Worm (Caenorhabditis elegans) whole organism, L1 larva: Measurements from ENCODE around the gene btb-20.

Source experiments
- C04F5.9 ChIP-seq: sonication (generic microtip); optimal IDR thresholded peaks from 2 replicates; lab custom pipeline; 2016; ENCODE audit warnings: missing genetic modification characterization, missing compliant biosample characterization
- C16A3.4 ChIP-seq: fragments of 150-350 bp; optimal IDR thresholded peaks from 2 replicates; lab custom pipeline; 2014; ENCODE audit warnings: missing biosample characterization, missing genetic modification characterization
- F16B12.6 ChIP-seq: fragments of 150-350 bp; optimal IDR thresholded peaks from 2 replicates; lab custom pipeline; 2014; ENCODE audit warnings: missing biosample characterization, missing genetic modification characterization
- aha-1 ChIP-seq: fragments of 150-350 bp; optimal IDR thresholded peaks from 2 replicates; lab custom pipeline; 2014; ENCODE audit warnings: missing biosample characterization, missing genetic modification characterization
- aly-2 ChIP-seq: fragments of 150-350 bp; optimal IDR thresholded peaks from 2 replicates; lab custom pipeline; 2014; ENCODE audit warnings: missing biosample characterization, missing genetic modification characterization
- blmp-1 ChIP-seq: fragments of 150-350 bp; optimal IDR thresholded peaks from 2 replicates; lab custom pipeline; 2014; ENCODE audit warnings: missing biosample characterization, missing genetic modification characterization
- ceh-82 ChIP-seq, 3 experiments: fragments of 150-350 bp in 1 of 3; sonication (generic microtip) in 2 of 3; optimal IDR thresholded peaks; 2 replicates each; lab custom pipeline; 2014 to 2017; ENCODE audit warnings: missing biosample characterization in 3 of 3, missing genetic modification characterization in 3 of 3
- ceh-88 ChIP-seq: fragments of 200-800 bp; sonication (Bioruptor generic); IDR thresholded peaks from 2 replicates; pipeline ENCODE4 v1.3.6; 2022; ENCODE audit warnings: missing genetic modification characterization, missing compliant biosample characterization
- ceh-90 ChIP-seq: sonication (generic microtip); optimal IDR thresholded peaks from 2 replicates; lab custom pipeline; 2016; ENCODE audit warnings: missing genetic modification characterization, missing compliant biosample characterization
- dpl-1 ChIP-seq, 3 experiments: fragments of 150-350 bp in 2 of 3; sonication (generic microtip) in 1 of 3; optimal IDR thresholded peaks; 2 replicates each; lab custom pipeline; 2014 to 2017; ENCODE audit warnings: missing biosample characterization in 3 of 3, missing genetic modification characterization in 3 of 3, missing genetic modification reagents in 3 of 3
- egl-13 ChIP-seq: sonication (generic microtip); optimal IDR thresholded peaks from 2 replicates; lab custom pipeline; 2016; ENCODE audit warnings: missing genotype, missing genetic modification reagents, missing genetic modification characterization, missing compliant biosample characterization
- elt-2 ChIP-seq: sonication (generic microtip); optimal IDR thresholded peaks from 2 replicates; lab custom pipeline; 2016; ENCODE audit warnings: missing genetic modification characterization, mild to moderate bottlenecking, inconsistent platforms, missing compliant biosample characterization, missing genetic modification reagents
- elt-3 ChIP-seq, 6 experiments: fragments of 150-350 bp in 1 of 6; sonication (generic microtip); optimal IDR thresholded peaks; 2 replicates each; lab custom pipeline; 2017 to 2018; ENCODE audit warnings: missing biosample characterization in 6 of 6, missing genetic modification characterization in 6 of 6, inconsistent platforms in 1 of 6
- ets-5 ChIP-seq: fragments of 200-800 bp; sonication (Bioruptor generic); IDR thresholded peaks from 2 replicates; pipeline ENCODE4 v1.3.6; 2022; ENCODE audit warnings: missing genetic modification characterization, missing compliant biosample characterization
- fkh-4 ChIP-seq: sonication (generic microtip); optimal IDR thresholded peaks from 2 replicates; lab custom pipeline; 2016; ENCODE audit warnings: missing compliant biosample characterization, missing genetic modification characterization, borderline replicate concordance
- fkh-8 ChIP-seq: sonication (generic microtip); optimal IDR thresholded peaks from 2 replicates; lab custom pipeline; 2016; ENCODE audit warnings: mild to moderate bottlenecking, missing genetic modification characterization, missing compliant biosample characterization
- fos-1 ChIP-seq: fragments of 150-350 bp; optimal IDR thresholded peaks from 2 replicates; lab custom pipeline; 2014; ENCODE audit warnings: missing biosample characterization, missing genetic modification characterization
- hlh-4 ChIP-seq: sonication (generic microtip); optimal IDR thresholded peaks from 2 replicates; lab custom pipeline; 2016; ENCODE audit warnings: mild to moderate bottlenecking, missing genetic modification characterization, missing compliant biosample characterization
- irx-1 ChIP-seq: sonication (generic microtip); optimal IDR thresholded peaks from 2 replicates; lab custom pipeline; 2016; ENCODE audit warnings: missing genetic modification characterization, missing compliant biosample characterization
- isw-1 ChIP-seq: fragments of 200-800 bp; sonication (Bioruptor generic); IDR thresholded peaks from 2 replicates; pipeline ENCODE4 v1.3.6; 2022; ENCODE audit warnings: missing genetic modification characterization, missing compliant biosample characterization
- lin-13 ChIP-seq: fragments of 150-350 bp; optimal IDR thresholded peaks from 2 replicates; lab custom pipeline; 2014; ENCODE audit warnings: missing biosample characterization, missing genetic modification reagents, missing genetic modification characterization
- lin-14 ChIP-seq: fragments of 200-800 bp; sonication (Bioruptor generic); optimal IDR thresholded peaks from 2 replicates; lab custom pipeline; 2018; ENCODE audit warnings: mild to moderate bottlenecking, missing genetic modification characterization, moderate library complexity, missing compliant biosample characterization
- lin-15B ChIP-seq: fragments of 150-350 bp; sonication (generic microtip); optimal IDR thresholded peaks from 3 replicates; lab custom pipeline; 2014; ENCODE audit warnings: missing biosample characterization, missing genetic modification characterization
- lir-3 ChIP-seq: sonication (generic microtip); optimal IDR thresholded peaks from 2 replicates; lab custom pipeline; 2016; ENCODE audit warnings: mild to moderate bottlenecking, missing genetic modification characterization, moderate library complexity, missing compliant biosample characterization; ENCODE audit not compliant: poor library complexity
- lsy-2 ChIP-seq, 2 experiments: fragments of 150-350 bp; optimal IDR thresholded peaks; 2 replicates each; lab custom pipeline; 2014; ENCODE audit warnings: missing biosample characterization in 2 of 2, missing genetic modification characterization in 2 of 2
- mdl-1 ChIP-seq, 2 experiments: fragments of 150-350 bp; optimal IDR thresholded peaks; 2 replicates each; lab custom pipeline; 2014 to 2017; ENCODE audit warnings: missing biosample characterization in 2 of 2, missing genetic modification characterization in 2 of 2, inconsistent platforms in 1 of 2
- mep-1 ChIP-seq: fragments of 150-350 bp; optimal IDR thresholded peaks from 2 replicates; lab custom pipeline; 2014; ENCODE audit warnings: missing biosample characterization, missing genetic modification characterization
- nhr-19 ChIP-seq: fragments of 200-800 bp; sonication (Bioruptor generic); conservative IDR thresholded peaks from 2 replicates; pipeline ENCODE4 v1.3.6; 2022; ENCODE audit warnings: missing genetic modification characterization, missing compliant biosample characterization
- nhr-20 ChIP-seq: sonication (generic microtip); optimal IDR thresholded peaks from 2 replicates; lab custom pipeline; 2016; ENCODE audit warnings: mild to moderate bottlenecking, missing genetic modification characterization, missing compliant biosample characterization
- nhr-28 ChIP-seq: fragments of 150-350 bp; optimal IDR thresholded peaks from 2 replicates; lab custom pipeline; 2014; ENCODE audit warnings: missing biosample characterization, missing genetic modification characterization
- nhr-47 ChIP-seq: sonication (generic microtip); optimal IDR thresholded peaks from 2 replicates; lab custom pipeline; 2016; ENCODE audit warnings: mild to moderate bottlenecking, missing genetic modification characterization, moderate library complexity, missing compliant biosample characterization
- nhr-71 ChIP-seq: sonication (generic microtip); optimal IDR thresholded peaks from 2 replicates; lab custom pipeline; 2016; ENCODE audit warnings: mild to moderate bottlenecking, missing genetic modification characterization, moderate library complexity, missing compliant biosample characterization
- nhr-76 ChIP-seq: sonication (generic microtip); optimal IDR thresholded peaks from 2 replicates; lab custom pipeline; 2017; ENCODE audit warnings: missing biosample characterization, missing genetic modification characterization
- nhr-77 ChIP-seq: fragments of 150-350 bp; optimal IDR thresholded peaks from 2 replicates; lab custom pipeline; 2014; ENCODE audit warnings: missing biosample characterization, missing genetic modification characterization
- nhr-84 ChIP-seq: sonication (generic microtip); optimal IDR thresholded peaks from 2 replicates; lab custom pipeline; 2017; ENCODE audit warnings: missing biosample characterization, missing genetic modification characterization
- nhr-85 ChIP-seq: sonication (generic microtip); peaks from one replicate; lab custom pipeline; 2016; ENCODE audit warnings: missing genetic modification characterization, inconsistent platforms, missing compliant biosample characterization
- nhr-90 ChIP-seq: sonication (generic microtip); optimal IDR thresholded peaks from 2 replicates; lab custom pipeline; 2016; ENCODE audit warnings: mild to moderate bottlenecking, missing genetic modification characterization, missing compliant biosample characterization; ENCODE audit not compliant: poor library complexity
- pax-3 ChIP-seq: fragments of 200-800 bp; sonication (Bioruptor generic); optimal IDR thresholded peaks from 2 replicates; lab custom pipeline; 2018; ENCODE audit warnings: mild to moderate bottlenecking, missing genetic modification characterization, moderate library complexity, missing compliant biosample characterization
- rnt-1 ChIP-seq: sonication (generic microtip); optimal IDR thresholded peaks from 2 replicates; lab custom pipeline; 2016; ENCODE audit warnings: mild to moderate bottlenecking, missing genetic modification characterization, moderate library complexity, missing compliant biosample characterization
- skn-1 ChIP-seq: fragments of 150-350 bp; optimal IDR thresholded peaks from 2 replicates; lab custom pipeline; 2014; ENCODE audit warnings: missing biosample characterization, missing genetic modification characterization
- snpc-4 ChIP-seq: fragments of 150-350 bp; optimal IDR thresholded peaks from 2 replicates; lab custom pipeline; 2014; ENCODE audit warnings: missing biosample characterization, missing genetic modification characterization
- snu-23 ChIP-seq: sonication (generic microtip); optimal IDR thresholded peaks from 2 replicates; lab custom pipeline; 2016; ENCODE audit warnings: missing genetic modification characterization, missing compliant biosample characterization
- sox-4 ChIP-seq: sonication (generic microtip); optimal IDR thresholded peaks from 2 replicates; lab custom pipeline; 2016; ENCODE audit warnings: missing genetic modification characterization, missing compliant biosample characterization
- tbx-2 ChIP-seq: sonication (generic microtip); optimal IDR thresholded peaks from 2 replicates; lab custom pipeline; 2016; ENCODE audit warnings: missing genetic modification characterization, missing compliant biosample characterization
- unc-130 ChIP-seq: fragments of 150-350 bp; optimal IDR thresholded peaks from 2 replicates; lab custom pipeline; 2017; ENCODE audit warnings: missing biosample characterization, missing genetic modification characterization, inconsistent platforms
- unc-30 ChIP-seq: sonication (generic microtip); optimal IDR thresholded peaks from 2 replicates; lab custom pipeline; 2017; ENCODE audit warnings: missing biosample characterization, missing genetic modification characterization
- unc-86 ChIP-seq: sonication (generic microtip); optimal IDR thresholded peaks from 2 replicates; lab custom pipeline; 2016; ENCODE audit warnings: missing genetic modification characterization, missing compliant biosample characterization
- unc-98 ChIP-seq: fragments of 200-800 bp; sonication (Bioruptor generic); IDR thresholded peaks from 2 replicates; pipeline ENCODE4 v1.3.6; 2022; ENCODE audit warnings: missing genetic modification characterization, missing compliant biosample characterization
- vab-15 ChIP-seq: sonication (generic microtip); optimal IDR thresholded peaks from 2 replicates; lab custom pipeline; 2017; ENCODE audit warnings: missing genotype, mild to moderate bottlenecking, missing genetic modification characterization, missing compliant biosample characterization
- xbp-1 ChIP-seq: sonication (generic microtip); optimal IDR thresholded peaks from 2 replicates; lab custom pipeline; 2016; ENCODE audit warnings: missing genetic modification characterization, missing compliant biosample characterization
- zag-1 ChIP-seq: fragments of 150-350 bp; optimal IDR thresholded peaks from 2 replicates; lab custom pipeline; 2014; ENCODE audit warnings: missing biosample characterization, missing genetic modification characterization
- ztf-4 ChIP-seq: fragments of 150-350 bp; optimal IDR thresholded peaks from 2 replicates; lab custom pipeline; 2014; ENCODE audit warnings: missing biosample characterization, missing genetic modification characterization

Gene btb-20

DNA sequence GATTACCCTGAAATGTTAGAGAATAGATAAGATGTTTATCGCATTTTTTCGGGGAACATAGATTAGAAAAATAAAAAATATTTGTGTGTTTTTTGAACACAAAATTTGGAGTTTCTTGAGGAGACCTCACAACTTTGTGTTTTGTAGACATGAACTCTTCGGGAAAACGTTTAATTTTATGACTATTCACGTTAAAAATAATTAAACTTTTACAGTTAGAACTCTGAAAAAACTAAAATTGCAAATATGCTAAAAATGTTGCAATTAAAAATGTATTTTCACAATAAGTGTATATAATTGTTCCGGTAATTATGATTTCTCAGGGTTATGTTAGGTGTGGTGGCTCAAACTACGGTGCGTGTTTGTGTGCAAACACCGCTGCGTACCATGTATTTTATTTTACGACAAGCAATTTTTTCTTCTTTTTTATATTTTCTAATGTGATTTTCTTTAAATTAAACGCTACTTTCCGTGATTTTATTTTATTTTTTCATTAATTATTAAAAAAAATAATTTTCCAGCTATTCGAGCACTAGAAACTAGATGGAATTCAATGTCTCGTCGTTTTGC is 5.0 kb upstream of the btb-20 start, which contains the start of the genes F57C2.5 and spat-1:
F57C2.5 (minus strand) TSS at position 7 of the 570 bp plus-strand sequence.
spat-1 (plus strand) TSS at position 520 of the 570 bp plus-strand sequence.
- TF ChIP-seq mep-1 (tag; lab: Kevin White, UChicago) (peak; percentile 78), sox-4 (tag; lab: Kevin White, UChicago) (peak; percentile 68), nhr-28 (tag; lab: Kevin White, UChicago) (no peak), nhr-90 (peak; percentile 62), mdl-1 (tag; optimal IDR thresholded peaks at IDR 0.05; lab: Kevin White, UChicago) (peak in 1 of 2 experiments; percentile 9), aly-2 (tag; lab: Kevin White, UChicago) (peak; percentile 46), isw-1 (GFP tag; lab: Robert Waterston, UW) (peak; percentile 66), fos-1 (peak; percentile 54), nhr-84 (tag; lab: Kevin White, UChicago) (no peak), C04F5.9 (tag; lab: Kevin White, UChicago) (peak; percentile 54), nhr-85 (tag; lab: Kevin White, UChicago) (peak; percentile 81), ztf-4 (tag; lab: Kevin White, UChicago) (no peak), aha-1 (tag; lab: Kevin White, UChicago) (no peak), unc-86 (peak; percentile 40), elt-3 (tag; optimal IDR thresholded peaks at IDR 0.05; lab: Kevin White, UChicago) (peak in 1 of 6 experiments; percentile 38), snpc-4 (tag; lab: Kevin White, UChicago) (peak; percentile 51), tbx-2 (tag; lab: Kevin White, UChicago) (peak; percentile 71), unc-30 (no peak), unc-98 (GFP tag; lab: Robert Waterston, UW) (peak; percentile 21; the same call in 1 of the 2 replicates), xbp-1 (tag; lab: Kevin White, UChicago) (peak; percentile 65), nhr-71 (peak; percentile 86), fkh-8 (tag; lab: Kevin White, UChicago) (peak; percentile 88), hlh-4 (tag; lab: Kevin White, UChicago) (no peak), lir-3 (tag; lab: Kevin White, UChicago) (peak; percentile 81), fkh-4 (tag; lab: Kevin White, UChicago) (peak; percentile 59), nhr-76 (tag; lab: Kevin White, UChicago) (no peak), zag-1 (no peak), lsy-2 (tag; optimal IDR thresholded peaks at IDR 0.05; lab: Kevin White, UChicago) (peak; percentile 93 to 98), ceh-90 (tag; lab: Kevin White, UChicago) (peak; percentile 40), unc-130 (tag; lab: Kevin White, UChicago) (peak; percentile 93), ceh-82 (tag; optimal IDR thresholded peaks at IDR 0.05; lab: Kevin White, UChicago) (peak in 1 of 3 experiments; percentile 51), lin-15B (tag; lab: Kevin White, UChicago) (peak; percentile 39), egl-13 (tag; lab: Kevin White, UChicago) (peak; percentile 24), nhr-19 (GFP tag; lab: Robert Waterston, UW) (peak; percentile 69), nhr-77 (tag; lab: Kevin White, UChicago) (peak; percentile 94), nhr-47 (tag; lab: Kevin White, UChicago) (peak; percentile 75), ceh-88 (peak; percentile 71; the same call in 1 of the 2 replicates), elt-2 (tag; lab: Kevin White, UChicago) (peak; percentile 67), rnt-1 (tag; lab: Kevin White, UChicago) (no peak), vab-15 (tag; lab: Kevin White, UChicago) (peak; percentile 89), snu-23 (GFP tag; lab: Kevin White, UChicago) (peak; percentile 88), lin-13 (GFP tag; lab: Kevin White, UChicago) (peak; percentile 61), ets-5 (no peak), irx-1 (tag; lab: Kevin White, UChicago) (peak; percentile 32), pax-3 (tag; lab: Kevin White, UChicago) (peak; percentile 87), C16A3.4 (tag; lab: Kevin White, UChicago) (peak; percentile 88), nhr-20 (tag; lab: Kevin White, UChicago) (peak; percentile 81), F16B12.6 (tag; lab: Kevin White, UChicago) (peak; percentile 84), dpl-1 (GFP tag; optimal IDR thresholded peaks at IDR 0.05; lab: Kevin White, UChicago) (peak; percentile 56 to 68 (median 61)), blmp-1 (tag; lab: Kevin White, UChicago) (peak; percentile 49), skn-1 (peak; percentile 30), lin-14 (GFP tag; lab: Kevin White, UChicago) (no peak)
